Worm (Caenorhabditis elegans) whole organism, L2 larva: Measurements from ENCODE around the gene flp-15.

ENCODE experiments used
- Y55F3AM.14 ChIP-seq: fragments of 200-800 bp; sonication (Bioruptor generic); optimal IDR thresholded peaks from 2 replicates; lab custom pipeline; 2018; ENCODE audit warnings: mild to moderate bottlenecking, missing genetic modification characterization, missing compliant biosample characterization
- aly-2 ChIP-seq: fragments of 150-350 bp; optimal IDR thresholded peaks from 2 replicates; lab custom pipeline; 2014; ENCODE audit warnings: missing biosample characterization, missing genetic modification characterization
- lin-11 ChIP-seq: fragments of 150-350 bp; sonication (generic microtip); optimal IDR thresholded peaks from 2 replicates; lab custom pipeline; 2014; ENCODE audit warnings: missing biosample characterization, missing genetic modification characterization, inconsistent platforms, mixed read lengths
- lin-39 ChIP-seq: fragments of 150-350 bp; optimal IDR thresholded peaks from 2 replicates; lab custom pipeline; 2014; ENCODE audit warnings: missing biosample characterization, missing genetic modification reagents, missing genetic modification characterization
- nhr-25 ChIP-seq: fragments of 150-350 bp; sonication (generic microtip); optimal IDR thresholded peaks from 3 replicates; lab custom pipeline; 2014; ENCODE audit warnings: missing biosample characterization, missing genetic modification characterization
- unc-55 ChIP-seq: fragments of 150-350 bp; sonication (generic microtip); optimal IDR thresholded peaks from 3 replicates; lab custom pipeline; 2014; ENCODE audit warnings: missing biosample characterization, missing genetic modification reagents, missing genetic modification characterization
- unc-62 ChIP-seq: fragments of 150-350 bp; optimal IDR thresholded peaks from 2 replicates; lab custom pipeline; 2014; ENCODE audit warnings: missing biosample characterization, missing genetic modification reagents, missing genetic modification characterization
- ztf-4 ChIP-seq: fragments of 150-350 bp; optimal IDR thresholded peaks from 2 replicates; lab custom pipeline; 2014; ENCODE audit warnings: missing biosample characterization, missing genetic modification characterization

DNA sequence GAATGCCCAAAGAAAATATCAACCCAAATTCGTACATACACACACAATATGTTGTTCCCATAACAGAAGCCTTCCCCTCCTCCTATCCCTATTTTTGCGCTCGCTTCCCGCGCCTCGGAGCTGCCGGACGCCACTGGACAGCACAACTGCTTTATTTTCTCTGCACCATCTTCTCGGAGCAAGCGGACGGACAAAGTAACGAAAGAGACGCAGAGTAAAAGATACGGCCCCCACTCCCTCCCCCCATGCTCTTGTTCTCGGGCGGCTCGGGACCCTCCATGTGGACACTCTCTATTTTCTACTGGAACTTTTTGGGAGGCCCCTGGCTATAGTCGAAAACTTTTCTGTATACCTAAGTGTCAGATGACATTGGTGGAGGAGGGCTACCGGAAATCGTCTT is 30.2 kb upstream of the flp-15 start:
- no peak for TF ChIP-seq ztf-4 (tag; lab: Kevin White, UChicago)
- peak; percentile 35 for TF ChIP-seq unc-55
- TF ChIP-seq unc-62 (GFP tag; lab: Kevin White, UChicago) = no peak
- no peak for TF ChIP-seq aly-2 (tag; lab: Kevin White, UChicago)
- TF ChIP-seq nhr-25 (tag; lab: Kevin White, UChicago) = no peak
- no peak for TF ChIP-seq lin-11 (tag; lab: Kevin White, UChicago)
- TF ChIP-seq lin-39 (tag; lab: Kevin White, UChicago) = no peak
- TF ChIP-seq Y55F3AM.14 = no peak
